Fruit fly (Drosophila melanogaster) whole organism, prepupa: Measurements from ENCODE around the gene larp.

ENCODE experiments used
- CG10669 ChIP-seq: fragments of 200-800 bp; sonication (Bioruptor generic); optimal IDR thresholded peaks from 3 replicates; lab custom pipeline; 2018; ENCODE audit warnings: missing biosample characterization, mild to moderate bottlenecking, missing genetic modification characterization, moderate library complexity
- CG3032 ChIP-seq: fragments of 200-800 bp; optimal IDR thresholded peaks from 2 replicates; lab custom pipeline; 2019; ENCODE audit warnings: missing biosample characterization, mild to moderate bottlenecking, missing genetic modification characterization, moderate library complexity
- CG4318 ChIP-seq: fragments of 200-800 bp; sonication (Bioruptor generic); optimal IDR thresholded peaks from 3 replicates; lab custom pipeline; 2017; ENCODE audit warnings: missing biosample characterization, mild to moderate bottlenecking, missing genetic modification characterization
- CG6854 ChIP-seq: fragments of 200-800 bp; sonication (Bioruptor generic); optimal IDR thresholded peaks from 2 replicates; lab custom pipeline; 2017; ENCODE audit warnings: missing biosample characterization, mild to moderate bottlenecking, missing genetic modification characterization
- CG8632 ChIP-seq: fragments of 200-800 bp; sonication (Bioruptor generic); optimal IDR thresholded peaks from 3 replicates; lab custom pipeline; 2016; ENCODE audit warnings: missing biosample characterization, missing genetic modification characterization
- CG9139 ChIP-seq: fragments of 200-800 bp; sonication (Bioruptor generic); optimal IDR thresholded peaks from 3 replicates; lab custom pipeline; 2017; ENCODE audit warnings: missing biosample characterization, mild to moderate bottlenecking, missing genetic modification characterization
- Hr38 ChIP-seq: sonication (Bioruptor generic); optimal IDR thresholded peaks from 2 replicates; lab custom pipeline; 2016; ENCODE audit warnings: missing biosample characterization, missing genetic modification characterization
- OdsH ChIP-seq: fragments of 200-800 bp; sonication (Bioruptor generic); optimal IDR thresholded peaks from 3 replicates; lab custom pipeline; 2016; ENCODE audit warnings: missing biosample characterization, missing genetic modification characterization
- salr ChIP-seq, 2 experiments: fragments of 200-800 bp; sonication (Bioruptor generic); optimal IDR thresholded peaks; 3 replicates each; lab custom pipeline; 2016 to 2018; ENCODE audit warnings: missing biosample characterization in 2 of 2, missing genetic modification characterization in 2 of 2, mild to moderate bottlenecking in 1 of 2

DNA sequence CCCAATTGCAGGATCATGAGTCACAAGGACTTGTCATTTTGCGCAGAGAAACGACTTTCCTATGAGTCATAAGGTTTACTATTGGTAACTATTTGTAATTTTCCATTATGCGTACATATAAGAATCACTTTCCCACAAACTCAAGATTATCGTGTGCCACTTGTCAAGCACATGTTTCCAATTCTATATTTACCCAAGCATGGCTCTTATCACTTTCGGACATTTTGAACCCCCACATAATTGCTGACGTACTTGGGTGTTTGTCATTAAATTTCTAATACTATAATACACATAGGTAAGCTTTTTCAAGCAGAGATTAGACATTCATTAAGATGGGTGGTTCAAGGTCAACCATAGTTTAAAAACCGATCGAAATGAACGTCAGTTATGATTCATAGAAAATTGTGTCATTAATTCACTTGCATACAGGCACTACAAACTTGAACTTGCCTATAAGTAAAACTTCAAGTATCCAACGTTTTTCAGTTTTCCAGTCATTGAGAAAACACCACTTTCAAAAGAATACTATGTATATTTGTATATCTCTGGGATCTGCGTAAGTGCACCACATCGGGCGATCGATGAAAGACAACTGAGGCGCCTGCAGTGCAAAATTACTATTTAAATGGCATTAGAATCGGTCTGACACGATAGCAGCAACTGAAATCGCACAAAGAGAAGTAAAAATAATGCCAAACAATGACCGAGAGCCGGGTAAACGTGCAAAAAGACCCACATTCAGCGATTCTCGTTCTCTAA, 8.4 kb downstream of the larp start:
- no peak for TF ChIP-seq CG8632 (GFP tag; lab: Kevin White, UChicago)
- TF ChIP-seq CG4318 (GFP tag; lab: Kevin White, UChicago): no peak
- no peak for TF ChIP-seq CG10669
- TF ChIP-seq CG9139 (GFP tag; lab: Kevin White, UChicago): no peak
- no peak for TF ChIP-seq salr (GFP tag; optimal IDR thresholded peaks at IDR 0.05; lab: Kevin White, UChicago)
- TF ChIP-seq OdsH (GFP tag; lab: Kevin White, UChicago): no peak
- no peak for TF ChIP-seq Hr38
- no peak for TF ChIP-seq CG6854 (GFP tag; lab: Kevin White, UChicago)
- no peak for TF ChIP-seq CG3032 (tag; lab: Kevin White, UChicago)
